Worm (Caenorhabditis elegans) whole organism, young adult: ENCODE data around the gene taf-7.1.

Source experiments
- aptf-3 ChIP-seq: fragments of 200-800 bp; sonication (Bioruptor generic); IDR thresholded peaks from 2 replicates; pipeline ENCODE4 v1.3.6; 2022; ENCODE audit warnings: missing genetic modification characterization, missing compliant biosample characterization
- bed-2 ChIP-seq: fragments of 200-800 bp; sonication (Bioruptor generic); IDR thresholded peaks from 2 replicates; pipeline ENCODE4 v1.3.6; 2022; ENCODE audit warnings: missing genetic modification reagents, missing genetic modification characterization, missing compliant biosample characterization
- chd-7 ChIP-seq: sonication (generic microtip); optimal IDR thresholded peaks from 2 replicates; lab custom pipeline; 2016; ENCODE audit warnings: mild to moderate bottlenecking, missing genetic modification characterization, moderate library complexity, missing compliant biosample characterization
- die-1 ChIP-seq: sonication (generic microtip); optimal IDR thresholded peaks from 2 replicates; lab custom pipeline; 2016; ENCODE audit warnings: missing genotype, mild to moderate bottlenecking, missing genetic modification characterization, missing compliant biosample characterization
- hmg-20 ChIP-seq: fragments of 200-800 bp; sonication (Bioruptor generic); IDR thresholded peaks from 2 replicates; pipeline ENCODE4 v1.3.6; 2022; ENCODE audit warnings: missing genetic modification reagents, missing genetic modification characterization, missing compliant biosample characterization
- nfya-2 ChIP-seq: fragments of 200-800 bp; sonication (Bioruptor generic); IDR thresholded peaks from 2 replicates; pipeline ENCODE4 v1.3.6; 2022; ENCODE audit warnings: missing genetic modification reagents, missing genetic modification characterization, missing compliant biosample characterization
- nhr-90 ChIP-seq: sonication (generic microtip); optimal IDR thresholded peaks from 2 replicates; lab custom pipeline; 2016; ENCODE audit warnings: missing genotype, mild to moderate bottlenecking, missing genetic modification characterization, missing compliant biosample characterization
- rpc-1 ChIP-seq, 2 experiments: fragments of 150-350 bp in 1 of 2; sonication (generic microtip) in 1 of 2; optimal IDR thresholded peaks; 2 replicates each; lab custom pipeline; 2014 to 2018; ENCODE audit warnings: missing biosample characterization in 1 of 2, missing genetic modification characterization in 1 of 2, missing genetic modification reagents in 1 of 2, missing genotype in 1 of 2
- sdz-38 ChIP-seq: sonication (generic microtip); optimal IDR thresholded peaks from 2 replicates; lab custom pipeline; 2016; ENCODE audit warnings: missing genotype, missing genetic modification characterization, missing compliant biosample characterization
- sea-2 ChIP-seq: fragments of 200-800 bp; sonication (Bioruptor generic); IDR thresholded peaks from 2 replicates; pipeline ENCODE4 v1.3.6; 2022; ENCODE audit warnings: missing genetic modification characterization, missing compliant biosample characterization
- ztf-28 ChIP-seq: fragments of 200-800 bp; sonication (Bioruptor generic); IDR thresholded peaks from 2 replicates; pipeline ENCODE4 v1.3.6; 2022; ENCODE audit warnings: missing genetic modification reagents, missing genetic modification characterization, missing compliant biosample characterization
- ztf-6 ChIP-seq: fragments of 200-800 bp; sonication (Bioruptor generic); IDR thresholded peaks from 2 replicates; pipeline ENCODE4 v1.3.6; 2022; ENCODE audit warnings: missing genetic modification reagents, missing genetic modification characterization, missing compliant biosample characterization

ce11 chrX:11854432-11854831, 17.2 kb upstream of the taf-7.1 start:
- TF ChIP-seq ztf-6 (no peak), die-1 (tag; lab: Kevin White, UChicago) (no peak), nfya-2 (no peak), ztf-28 (GFP tag; lab: Robert Waterston, UW) (no peak), aptf-3 (GFP tag; lab: Robert Waterston, UW) (no peak), hmg-20 (no peak), sdz-38 (tag; lab: Kevin White, UChicago) (no peak), bed-2 (GFP tag; lab: Robert Waterston, UW) (no peak), sea-2 (no peak), nhr-90 (tag; lab: Kevin White, UChicago) (no peak), rpc-1 (optimal IDR thresholded peaks at IDR 0.05; lab: Kevin White, UChicago) (no peak), rpc-1 (tag; optimal IDR thresholded peaks at IDR 0.05; lab: Kevin White, UChicago) (no peak), chd-7 (tag; lab: Kevin White, UChicago) (no peak)
